Fruit fly (Drosophila melanogaster): ENCODE measurements around the gene CG4935.

CG4935 gene

DNA sequence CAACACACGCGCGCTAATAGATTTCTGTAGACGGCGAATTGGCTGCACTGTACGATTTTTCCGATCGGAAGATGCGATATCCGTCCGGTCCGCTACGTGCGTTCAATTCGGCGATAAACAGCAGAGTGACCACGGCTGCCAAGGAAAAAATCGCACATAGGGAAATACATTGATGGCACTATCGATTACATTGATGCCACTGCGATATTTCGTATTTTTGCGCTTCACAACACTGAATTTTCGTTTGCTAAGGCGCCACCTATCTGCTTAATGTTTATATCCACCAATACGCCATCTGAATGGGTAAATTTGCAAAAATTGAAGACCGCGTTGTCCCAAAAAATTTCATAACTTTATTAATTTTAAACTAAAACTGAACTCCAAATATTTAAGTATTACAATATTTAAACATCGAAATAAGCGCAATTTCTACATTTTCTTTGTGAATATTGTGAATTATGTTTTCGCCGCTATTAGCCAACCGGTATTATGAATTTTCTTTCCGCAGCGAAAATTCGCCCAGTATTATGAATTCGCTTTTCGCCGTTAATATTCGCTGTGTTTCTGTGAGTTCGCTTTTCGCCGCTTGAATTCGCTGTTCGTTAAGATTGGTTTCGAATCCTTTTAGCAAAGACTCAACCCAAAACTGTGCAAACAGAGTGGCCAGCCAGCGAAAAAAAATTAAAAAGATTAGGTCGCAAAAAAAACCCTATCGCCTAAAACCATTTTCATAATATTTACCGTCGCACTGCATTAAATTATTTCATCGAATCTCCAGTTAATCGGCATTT lies 25.9 kb downstream of the CG4935 start, which contains the start of the genes crp and pkaap (continued):
- TF ChIP-seq otp (GFP tag; IDR thresholded peaks at IDR 0.05) (no peak), CG7372 (GFP tag; IDR thresholded peaks at IDR 0.05) (no peak), Optix (GFP tag; IDR thresholded peaks at IDR 0.05) (no peak), Nf-YC (tag; optimal IDR thresholded peaks at IDR 0.05) (peak; percentile 40), CG13296 (GFP tag; optimal IDR thresholded peaks at IDR 0.05) (peak; percentile 55), Atf3 (GFP tag; optimal IDR thresholded peaks at IDR 0.05) (peak; percentile 54), prd (optimal IDR thresholded peaks at IDR 0.05) (no peak), prd (GFP tag; IDR thresholded peaks at IDR 0.05) (no peak), CG3065 (GFP tag; optimal IDR thresholded peaks at IDR 0.05) (peak; percentile 72), gsb (GFP tag; IDR thresholded peaks at IDR 0.05) (no peak), Aef1 (GFP tag; IDR thresholded peaks at IDR 0.05) (no peak), Hmr (GFP tag; optimal IDR thresholded peaks at IDR 0.05) (peak; percentile 91), CG3163 (GFP tag; optimal IDR thresholded peaks at IDR 0.05) (peak; percentile 73), grau (tag; optimal IDR thresholded peaks at IDR 0.05) (peak; percentile 69), CG3838 (GFP tag; optimal IDR thresholded peaks at IDR 0.05) (no peak), pfk (GFP tag; optimal IDR thresholded peaks at IDR 0.05) (peak; percentile 54), crp (GFP tag; optimal IDR thresholded peaks at IDR 0.05) (peak; percentile 2 to 78)

dm6 chr2L:16288393-16288731 lies 26.4 kb downstream of the CG4935 start:
- no peak for TF ChIP-seq pnt (GFP tag; optimal IDR thresholded peaks at IDR 0.05)
- no peak for TF ChIP-seq Ptx1 (GFP tag; IDR thresholded peaks at IDR 0.05)
- no peak for TF ChIP-seq unpg (GFP tag; optimal IDR thresholded peaks at IDR 0.05)
- TF ChIP-seq Aef1 (GFP tag; IDR thresholded peaks at IDR 0.05), result no peak
- peak; percentile 88 for TF ChIP-seq MESR4 (GFP tag; optimal IDR thresholded peaks at IDR 0.05)
- peak; percentile 32 for TF ChIP-seq YL-1 (GFP tag; optimal IDR thresholded peaks at IDR 0.05)
- peak; percentile 71 for TF ChIP-seq CG17385 (GFP tag; optimal IDR thresholded peaks at IDR 0.05)
- no peak for TF ChIP-seq CG4404 (GFP tag; IDR thresholded peaks at IDR 0.05)
- TF ChIP-seq CG33557 (GFP tag; optimal IDR thresholded peaks at IDR 0.05), result no peak
- TF ChIP-seq CG4617 (GFP tag; optimal IDR thresholded peaks at IDR 0.05; ENCODE audit: borderline replicate concordance), result peak; percentile 86
- no peak for TF ChIP-seq CG17829 (tag; optimal IDR thresholded peaks at IDR 0.05)
- peak; percentile 33 for TF ChIP-seq CG12659 (GFP tag; optimal IDR thresholded peaks at IDR 0.05)

- TF ChIP-seq sens (GFP tag), result peak; percentile 2
- no peak for TF ChIP-seq abd-A (tag; optimal IDR thresholded peaks at IDR 0.05)
- no peak for TF ChIP-seq Neu2 (GFP tag; optimal IDR thresholded peaks at IDR 0.05; ENCODE audit: borderline replicate concordance)
Observed at dm6 chr2L:16290984-16291383, 29.0 kb downstream of the CG4935 start, which contains the start of gene CG17329. TSS of gene CG17329 (plus strand) at chr2L:16291284.

DNA sequence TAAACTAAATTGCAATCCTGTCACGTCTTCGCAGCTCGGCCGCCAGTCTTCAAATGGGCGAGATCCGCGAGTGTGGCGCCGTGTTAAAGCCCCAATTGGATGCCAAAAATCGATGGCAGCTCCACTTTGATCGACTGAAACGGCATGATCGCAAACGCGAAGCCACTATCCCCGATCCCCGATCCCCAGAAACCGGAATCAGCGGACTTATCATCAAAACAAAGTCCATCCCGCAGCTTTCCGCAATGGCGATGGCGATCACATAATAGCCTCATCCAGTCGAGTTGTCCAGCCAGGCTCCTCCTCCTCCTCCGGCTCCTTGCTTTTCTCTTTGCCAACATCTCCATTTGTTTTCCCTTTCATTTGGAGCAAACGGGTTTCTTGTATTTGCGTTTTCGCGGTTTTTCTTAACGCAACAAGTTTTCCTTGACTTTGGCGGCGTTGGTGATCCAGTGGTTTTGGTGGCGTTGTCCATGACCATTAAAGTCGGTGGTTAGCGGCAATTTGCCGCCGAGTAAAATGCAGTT lies 31.1 kb downstream of the CG4935 start, which contains the start of gene CG13258:
CG13258 (minus strand) TSS at position 51 of the 527 bp plus-strand sequence.
- TF ChIP-seq Med (GFP tag) (peak; percentile 3), twi (tag; optimal IDR thresholded peaks at IDR 0.05) (no peak)
